Worm (Caenorhabditis elegans): ENCODE measurements around the gene F21C10.10.

- TF ChIP-seq tbx-11 (GFP tag; IDR thresholded peaks at IDR 0.05) (no peak), ama-1 (optimal IDR thresholded peaks at IDR 0.05) (no peak), hmbx-1 (tag; optimal IDR thresholded peaks at IDR 0.05) (no peak), ceh-36 (tag; optimal IDR thresholded peaks at IDR 0.05) (no peak), hnd-1 (tag; optimal IDR thresholded peaks at IDR 0.05) (no peak), flt-1 (GFP tag; IDR thresholded peaks at IDR 0.05) (no peak), F13C5.2 (tag; optimal IDR thresholded peaks at IDR 0.05) (no peak), aly-1 (tag; optimal IDR thresholded peaks at IDR 0.05) (no peak)
These were observed 48.5 kb upstream of the F21C10.10 start, which contains the start of gene C25E10.17 for ce11 chrV:9047555-9048049.
